Fruit fly (Drosophila melanogaster): ENCODE measurements around the gene CG33635.

DNA sequence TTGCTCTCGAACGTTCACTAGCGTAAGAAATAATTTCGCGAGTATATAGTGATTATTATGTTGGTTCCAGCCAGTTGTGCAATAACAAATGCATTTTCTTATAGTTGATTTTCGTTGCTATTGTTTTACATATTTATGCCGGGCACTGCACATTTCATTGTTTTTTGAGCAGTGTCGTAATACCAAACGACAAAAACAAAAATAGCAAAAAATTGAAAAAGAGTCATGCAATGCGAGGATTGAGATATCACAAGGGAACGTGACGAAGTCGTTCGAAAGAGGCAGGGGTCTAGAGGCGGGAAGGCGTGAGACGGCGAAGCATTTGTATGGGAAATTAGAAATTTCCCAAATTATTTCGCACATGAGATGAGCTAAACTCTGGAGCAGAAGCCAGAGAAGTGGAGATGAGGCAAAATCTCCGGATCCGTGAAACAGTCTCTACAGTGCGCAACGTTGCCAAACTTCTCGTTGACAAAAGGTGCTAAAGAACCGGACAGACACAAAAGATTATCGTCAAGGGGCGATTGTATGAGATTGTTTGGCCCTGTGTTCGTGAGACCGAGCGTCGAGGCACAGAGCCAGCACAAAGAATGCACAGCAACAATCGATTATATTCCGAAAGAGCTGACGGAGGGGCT lies 6.9 kb upstream of the CG33635 start:
- no peak for TF ChIP-seq CG10348 (GFP tag; IDR thresholded peaks at IDR 0.05)
- TF ChIP-seq CG12605 (GFP tag; IDR thresholded peaks at IDR 0.05) = no peak
- no peak for TF ChIP-seq CG13204 (GFP tag; optimal IDR thresholded peaks at IDR 0.05)
- no peak for TF ChIP-seq Pif1A (GFP tag; optimal IDR thresholded peaks at IDR 0.05)
- TF ChIP-seq CG34367 (tag; optimal IDR thresholded peaks at IDR 0.05) = no peak
- no peak for TF ChIP-seq Ets98B (GFP tag; IDR thresholded peaks at IDR 0.05)
- TF ChIP-seq Pif1B (GFP tag; optimal IDR thresholded peaks at IDR 0.05) = no peak
